Worm (Caenorhabditis elegans) whole organism, L4 larva: ENCODE results near the gene stdh-4.

Source experiments
- D1046.2 ChIP-seq: fragments of 200-800 bp; sonication (Bioruptor generic); IDR thresholded peaks from 2 replicates; pipeline ENCODE4 v1.3.6; 2022; ENCODE audit warnings: missing genetic modification characterization, missing compliant biosample characterization
- F26F4.8 ChIP-seq: fragments of 200-800 bp; sonication (Bioruptor generic); conservative IDR thresholded peaks from 2 replicates; pipeline ENCODE4 v1.3.6; 2022; ENCODE audit warnings: missing genetic modification characterization, missing compliant biosample characterization
- R02D3.7 ChIP-seq: fragments of 150-350 bp; sonication (generic microtip); optimal IDR thresholded peaks from 3 replicates; lab custom pipeline; 2014; ENCODE audit warnings: missing biosample characterization, missing genetic modification characterization
- T26A8.4 ChIP-seq: fragments of 200-800 bp; sonication (Bioruptor generic); IDR thresholded peaks from 2 replicates; pipeline ENCODE4 v1.3.6; 2022; ENCODE audit warnings: missing genetic modification characterization, missing compliant biosample characterization
- Y48G9A.11 ChIP-seq: fragments of 200-800 bp; sonication (Bioruptor generic); IDR thresholded peaks from 2 replicates; pipeline ENCODE4 v1.3.6; 2022; ENCODE audit warnings: missing genetic modification reagents, missing genetic modification characterization, missing compliant biosample characterization
- Y5F2A.4 ChIP-seq: fragments of 200-800 bp; sonication (Bioruptor generic); optimal IDR thresholded peaks from 2 replicates; lab custom pipeline; 2018; ENCODE audit warnings: mild to moderate bottlenecking, missing genetic modification characterization, missing compliant biosample characterization
- Y75B8A.6 ChIP-seq: fragments of 200-800 bp; sonication (Bioruptor generic); IDR thresholded peaks from 2 replicates; pipeline ENCODE4 v1.3.6; 2022; ENCODE audit warnings: missing genetic modification reagents, missing genetic modification characterization, missing compliant biosample characterization
- ZK337.2 ChIP-seq: fragments of 200-800 bp; sonication (Bioruptor generic); IDR thresholded peaks from 2 replicates; pipeline ENCODE4 v1.3.6; 2022; ENCODE audit warnings: missing genetic modification reagents, missing genetic modification characterization, missing compliant biosample characterization
- ZK546.5 ChIP-seq, 2 experiments: sonication (generic microtip); optimal IDR thresholded peaks; 2 replicates each; lab custom pipeline; 2017; ENCODE audit warnings: missing biosample characterization in 2 of 2, missing genetic modification characterization in 2 of 2
- attf-4 ChIP-seq: sonication (generic microtip); optimal IDR thresholded peaks from 3 replicates; lab custom pipeline; 2017; ENCODE audit warnings: missing biosample characterization, missing genetic modification characterization
- ceh-20 ChIP-seq: fragments of 200-800 bp; sonication (Bioruptor generic); IDR thresholded peaks from 2 replicates; pipeline ENCODE4 v1.3.6; 2022; ENCODE audit warnings: missing genetic modification reagents, missing genetic modification characterization, missing compliant biosample characterization
- ceh-32 ChIP-seq: sonication (generic microtip); optimal IDR thresholded peaks from 2 replicates; lab custom pipeline; 2016; ENCODE audit warnings: mild to moderate bottlenecking, missing genetic modification characterization, missing compliant biosample characterization; ENCODE audit not compliant: poor library complexity
- ceh-44 ChIP-seq: fragments of 200-800 bp; sonication (Bioruptor generic); IDR thresholded peaks from 2 replicates; pipeline ENCODE4 v1.3.6; 2022; ENCODE audit warnings: missing genetic modification reagents, missing genetic modification characterization, missing compliant biosample characterization
- cey-2 ChIP-seq: sonication (generic microtip); optimal IDR thresholded peaks from 3 replicates; lab custom pipeline; 2017; ENCODE audit warnings: missing genetic modification characterization, mild to moderate bottlenecking, missing compliant biosample characterization, antibody characterized with exemption, borderline replicate concordance; ENCODE audit not compliant: insufficient read depth
- daf-12 ChIP-seq: fragments of 150-350 bp; optimal IDR thresholded peaks from 2 replicates; lab custom pipeline; 2014; ENCODE audit warnings: missing biosample characterization, missing genetic modification reagents, missing genetic modification characterization
- daf-19 ChIP-seq: fragments of 200-800 bp; sonication (Bioruptor generic); conservative IDR thresholded peaks from 2 replicates; pipeline ENCODE4 v1.3.6; 2022; ENCODE audit warnings: missing genetic modification characterization, missing compliant biosample characterization
- daf-8 ChIP-seq: fragments of 200-800 bp; sonication (Bioruptor generic); IDR thresholded peaks from 2 replicates; pipeline ENCODE4 v1.3.6; 2022; ENCODE audit warnings: missing genetic modification characterization, missing compliant biosample characterization
- dmd-6 ChIP-seq: fragments of 200-800 bp; sonication (Bioruptor generic); IDR thresholded peaks from 2 replicates; pipeline ENCODE4 v1.3.6; 2022; ENCODE audit warnings: missing genetic modification reagents, missing genetic modification characterization, missing compliant biosample characterization
- dmd-9 ChIP-seq: fragments of 200-800 bp; sonication (Bioruptor generic); IDR thresholded peaks from 2 replicates; pipeline ENCODE4 v1.3.6; 2022; ENCODE audit warnings: missing genetic modification reagents, missing genetic modification characterization, missing compliant biosample characterization
- dpl-1 ChIP-seq: fragments of 150-350 bp; optimal IDR thresholded peaks from 2 replicates; lab custom pipeline; 2014; ENCODE audit warnings: missing biosample characterization, missing genetic modification reagents, missing genetic modification characterization
- dve-1 ChIP-seq: sonication (generic microtip); optimal IDR thresholded peaks from 2 replicates; lab custom pipeline; 2017; ENCODE audit warnings: antibody characterized with exemption, mild to moderate bottlenecking, missing genetic modification characterization, missing compliant biosample characterization; ENCODE audit not compliant: insufficient read depth
- egl-27 ChIP-seq: sonication (generic microtip); optimal IDR thresholded peaks from 3 replicates; lab custom pipeline; 2017; ENCODE audit warnings: missing biosample characterization, missing genetic modification reagents, missing genetic modification characterization
- fkh-10 ChIP-seq: fragments of 150-350 bp; optimal IDR thresholded peaks from 2 replicates; lab custom pipeline; 2014; ENCODE audit warnings: missing biosample characterization, missing genetic modification reagents, missing genetic modification characterization
- gei-8 ChIP-seq: fragments of 200-800 bp; sonication (Bioruptor generic); optimal IDR thresholded peaks from 2 replicates; lab custom pipeline; 2018; ENCODE audit warnings: mild to moderate bottlenecking, missing genetic modification characterization, missing compliant biosample characterization
- lim-7 ChIP-seq: fragments of 200-800 bp; sonication (Bioruptor generic); IDR thresholded peaks from 2 replicates; pipeline ENCODE4 v1.3.6; 2022; ENCODE audit warnings: missing genetic modification characterization, missing compliant biosample characterization
- lin-15B ChIP-seq: fragments of 150-350 bp; sonication (generic microtip); optimal IDR thresholded peaks from 3 replicates; lab custom pipeline; 2014; ENCODE audit warnings: missing biosample characterization, missing genetic modification characterization
- lin-29 ChIP-seq: fragments of 200-800 bp; sonication (Bioruptor generic); IDR thresholded peaks from 2 replicates; pipeline ENCODE4 v1.3.6; 2022; ENCODE audit warnings: missing genetic modification reagents, missing genetic modification characterization, missing compliant biosample characterization
- lin-38 ChIP-seq: fragments of 200-800 bp; sonication (Bioruptor generic); IDR thresholded peaks from 2 replicates; pipeline ENCODE4 v1.3.6; 2022; ENCODE audit warnings: missing genetic modification reagents, missing genetic modification characterization, missing compliant biosample characterization
- lin-39 ChIP-seq: fragments of 150-350 bp; optimal IDR thresholded peaks from 2 replicates; lab custom pipeline; 2014; ENCODE audit warnings: missing biosample characterization, missing genetic modification reagents, missing genetic modification characterization
- lsy-2 ChIP-seq, 2 experiments: fragments of 150-350 bp in 1 of 2; sonication (generic microtip) in 1 of 2; optimal IDR thresholded peaks; 2 replicates each; lab custom pipeline; 2014 to 2017; ENCODE audit warnings: missing biosample characterization in 2 of 2, missing genetic modification characterization in 2 of 2
- mdt-29 ChIP-seq: fragments of 200-800 bp; sonication (Bioruptor generic); IDR thresholded peaks from 2 replicates; pipeline ENCODE4 v1.3.6; 2022; ENCODE audit warnings: missing genetic modification reagents, missing genetic modification characterization, missing compliant biosample characterization
- mes-2 ChIP-seq: sonication (generic microtip); optimal IDR thresholded peaks from 2 replicates; lab custom pipeline; 2016; ENCODE audit warnings: missing genotype, mild to moderate bottlenecking, missing genetic modification characterization, missing compliant biosample characterization; ENCODE audit not compliant: poor library complexity, severe bottlenecking
- nhr-11 ChIP-seq: fragments of 150-350 bp; optimal IDR thresholded peaks from 2 replicates; lab custom pipeline; 2014; ENCODE audit warnings: missing biosample characterization, missing genetic modification characterization
- nhr-111 ChIP-seq: fragments of 200-800 bp; sonication (Bioruptor generic); optimal IDR thresholded peaks from 2 replicates; lab custom pipeline; 2018; ENCODE audit warnings: mild to moderate bottlenecking, missing genetic modification characterization, missing compliant biosample characterization
- nhr-41 ChIP-seq: fragments of 200-800 bp; sonication (Bioruptor generic); IDR thresholded peaks from 2 replicates; pipeline ENCODE4 v1.3.6; 2022; ENCODE audit warnings: missing genetic modification reagents, missing genetic modification characterization, missing compliant biosample characterization
- nhr-48 ChIP-seq: sonication (generic microtip); optimal IDR thresholded peaks from 2 replicates; lab custom pipeline; 2016; ENCODE audit warnings: mild to moderate bottlenecking, missing genetic modification characterization, missing compliant biosample characterization
- nhr-77 ChIP-seq: fragments of 150-350 bp; optimal IDR thresholded peaks from 2 replicates; lab custom pipeline; 2014; ENCODE audit warnings: missing biosample characterization, missing genetic modification characterization
- pha-4 ChIP-seq, 2 experiments: fragments of 150-350 bp in 1 of 2; fragments of 200-800 bp in 1 of 2; sonication (Bioruptor generic) in 1 of 2; IDR thresholded peaks in 1 of 2; optimal IDR thresholded peaks in 1 of 2; 2 replicates each; pipeline versions ENCODE4 v1.3.6 to Lab custom; 2014 to 2022; ENCODE audit warnings: missing genetic modification characterization in 2 of 2, missing genetic modification reagents in 2 of 2, missing biosample characterization in 1 of 2, missing compliant biosample characterization in 1 of 2
- php-3 ChIP-seq: fragments of 200-800 bp; sonication (Bioruptor generic); IDR thresholded peaks from 2 replicates; pipeline ENCODE4 v1.3.6; 2022; ENCODE audit warnings: missing genetic modification reagents, missing genetic modification characterization, missing compliant biosample characterization
- pqm-1 ChIP-seq: sonication (generic microtip); optimal IDR thresholded peaks from 2 replicates; lab custom pipeline; 2017; ENCODE audit warnings: missing biosample characterization, missing genetic modification characterization
- spr-3 ChIP-seq: fragments of 200-800 bp; sonication (Bioruptor generic); optimal IDR thresholded peaks from 2 replicates; lab custom pipeline; 2018; ENCODE audit warnings: mild to moderate bottlenecking, missing genetic modification characterization, missing compliant biosample characterization
- unc-130 ChIP-seq: sonication (generic microtip); optimal IDR thresholded peaks from 2 replicates; lab custom pipeline; 2016; ENCODE audit warnings: missing genetic modification reagents, missing genetic modification characterization, missing compliant biosample characterization
- unc-39 ChIP-seq: sonication (generic microtip); optimal IDR thresholded peaks from 2 replicates; lab custom pipeline; 2017; ENCODE audit warnings: missing biosample characterization, missing genetic modification characterization
- unc-62 ChIP-seq, 3 experiments: fragments of 150-350 bp in 1 of 3; sonication (generic microtip); optimal IDR thresholded peaks in 2 of 3; peaks in 1 of 3; 1 replicate in 1 of 3; 2 replicates in 2 of 3; lab custom pipeline; 2014 to 2017; ENCODE audit warnings: missing biosample characterization in 3 of 3, missing genetic modification characterization in 3 of 3, missing genetic modification reagents in 3 of 3, missing genotype in 1 of 3
- zag-1 ChIP-seq: fragments of 150-350 bp; optimal IDR thresholded peaks from 2 replicates; lab custom pipeline; 2014; ENCODE audit warnings: missing biosample characterization, missing genetic modification characterization
- zfp-2 ChIP-seq: sonication (generic microtip); optimal IDR thresholded peaks from 2 replicates; lab custom pipeline; 2016; ENCODE audit warnings: mild to moderate bottlenecking, missing genetic modification characterization, missing compliant biosample characterization
- ztf-11 ChIP-seq: fragments of 150-350 bp; optimal IDR thresholded peaks from 2 replicates; lab custom pipeline; 2014; ENCODE audit warnings: missing biosample characterization, missing genetic modification characterization

Gene stdh-4

DNA sequence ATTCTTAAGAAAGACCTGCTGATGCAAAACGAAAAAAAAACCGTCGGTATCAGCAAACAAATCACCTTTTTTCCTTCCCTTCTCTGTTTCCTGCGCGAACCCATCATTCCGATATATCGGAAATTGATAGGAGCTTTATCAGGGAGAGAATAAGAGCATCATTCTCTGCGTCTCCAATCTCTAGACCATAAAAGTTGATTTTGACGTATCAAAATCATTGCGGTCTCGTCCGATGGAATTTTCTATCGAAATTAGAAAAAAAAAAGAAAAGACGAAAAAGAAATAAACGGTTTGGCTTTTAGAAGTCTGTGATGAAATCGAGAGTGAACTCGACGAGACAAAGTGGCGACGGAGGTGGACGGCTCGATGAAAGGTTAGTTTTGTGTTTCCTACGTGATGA, at the start of gene stdh-4:
Gene stdh-4 (plus strand): TSS at position 301 of the 400 bp plus-strand sequence.
- TF ChIP-seq pqm-1 (tag; lab: Kevin White, UChicago): no peak
- 0 out of 2 replicates have a peak, but pooled peaks have one; percentile 13 for TF ChIP-seq dmd-6 (GFP tag; lab: Robert Waterston, UW)
- no peak for TF ChIP-seq dmd-9 (GFP tag; lab: Robert Waterston, UW)
- TF ChIP-seq unc-130: no peak
- no peak for TF ChIP-seq Y5F2A.4 (GFP tag; lab: Kevin White, UChicago)

DNA sequence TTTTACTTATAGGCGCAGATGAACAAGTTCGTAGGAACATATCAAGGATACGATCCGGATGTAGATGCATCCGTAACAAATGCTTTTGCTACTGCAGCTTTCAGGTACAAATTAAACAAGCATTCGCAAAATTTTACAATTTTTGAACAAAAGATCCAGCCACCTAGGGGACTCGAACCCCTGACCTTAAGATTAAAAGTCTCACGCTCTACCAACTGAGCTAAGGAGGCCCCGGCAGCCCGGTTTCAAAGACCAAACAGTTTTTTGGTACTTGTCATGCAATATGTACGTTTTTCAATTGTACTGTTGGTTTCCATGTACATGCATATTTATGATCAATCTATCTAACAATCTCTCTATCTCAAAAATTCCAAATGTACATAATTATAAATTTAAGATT, 49.7 kb upstream of the stdh-4 start:
- TF ChIP-seq T26A8.4 (GFP tag; lab: Robert Waterston, UW) (0 out of 2 replicates have a peak, but pooled peaks have one; percentile 39), Y75B8A.6 (no peak), nhr-41 (no peak), ZK337.2 (GFP tag; lab: Robert Waterston, UW) (no peak), pha-4 (GFP tag; IDR thresholded peaks at IDR 0.05; lab: Robert Waterston, UW) (peak; percentile 53; the same call in 1 of the 2 replicates), pha-4 (tag; optimal IDR thresholded peaks at IDR 0.05; lab: Kevin White, UChicago) (no peak), egl-27 (tag; lab: Kevin White, UChicago) (no peak), nhr-48 (tag; lab: Kevin White, UChicago) (no peak), daf-8 (GFP tag; lab: Robert Waterston, UW) (0 out of 2 replicates have a peak, but pooled peaks have one; percentile 27), Y48G9A.11 (GFP tag; lab: Robert Waterston, UW) (0 out of 2 replicates have a peak, but pooled peaks have one; percentile 40), lim-7 (peak; percentile 91), php-3 (GFP tag; lab: Robert Waterston, UW) (no peak), gei-8 (GFP tag; lab: Kevin White, UChicago) (no peak), dve-1 (tag; lab: Kevin White, UChicago) (no peak), unc-39 (tag; lab: Kevin White, UChicago) (no peak), dpl-1 (no peak), zag-1 (tag; lab: Kevin White, UChicago) (no peak), nhr-11 (tag; lab: Kevin White, UChicago) (no peak), daf-12 (tag; lab: Kevin White, UChicago) (no peak), mes-2 (tag; lab: Kevin White, UChicago) (no peak), ztf-11 (tag; lab: Kevin White, UChicago) (no peak), lin-38 (GFP tag; lab: Robert Waterston, UW) (peak; percentile 67), lin-15B (tag; lab: Kevin White, UChicago) (no peak), fkh-10 (GFP tag; lab: Kevin White, UChicago) (no peak), dmd-6 (GFP tag; lab: Robert Waterston, UW) (no peak), lsy-2 (tag; optimal IDR thresholded peaks at IDR 0.05; lab: Kevin White, UChicago) (no peak), ceh-20 (peak; percentile 45; the same call in 1 of the 2 replicates), R02D3.7 (tag; lab: Kevin White, UChicago) (no peak), D1046.2 (no peak), nhr-111 (GFP tag; lab: Kevin White, UChicago) (no peak), ceh-44 (GFP tag; lab: Robert Waterston, UW) (0 out of 2 replicates have a peak, but pooled peaks have one; percentile 44), ZK546.5 (tag; optimal IDR thresholded peaks at IDR 0.05; lab: Kevin White, UChicago) (no peak), unc-62 (GFP tag; optimal IDR thresholded peaks at IDR 0.05 in 1 of 2; lab: Kevin White, UChicago) (no peak), unc-62 (tag; optimal IDR thresholded peaks at IDR 0.05; lab: Kevin White, UChicago) (no peak), zfp-2 (tag; lab: Kevin White, UChicago) (no peak), spr-3 (GFP tag; lab: Kevin White, UChicago) (no peak), nhr-77 (no peak), cey-2 (tag; lab: Kevin White, UChicago) (no peak), F26F4.8 (GFP tag; lab: Robert Waterston, UW) (peak; percentile 60; the same call in 1 of the 2 replicates), daf-19 (peak; percentile 66; the same call in 1 of the 2 replicates), attf-4 (tag; lab: Kevin White, UChicago) (no peak), mdt-29 (GFP tag; lab: Robert Waterston, UW) (no peak), lin-39 (no peak), ceh-32 (tag; lab: Kevin White, UChicago) (no peak), lin-29 (GFP tag; lab: Robert Waterston, UW) (no peak), Y5F2A.4 (GFP tag; lab: Kevin White, UChicago) (no peak)
